Fruit fly (Drosophila melanogaster): ENCODE measurements around the gene CG4880.

CG4880 gene

dm6 chrX:16931994-16932819 is 45.6 kb downstream of the CG4880 start:
- no peak for TF ChIP-seq Snoo (tag; optimal IDR thresholded peaks at IDR 0.05)
- no peak for TF ChIP-seq CG13204 (GFP tag; optimal IDR thresholded peaks at IDR 0.05)
- no peak for TF ChIP-seq CG14655 (GFP tag; optimal IDR thresholded peaks at IDR 0.05)
- peak; percentile 17 for TF ChIP-seq CG9948 (tag; optimal IDR thresholded peaks at IDR 0.05)
- peak; percentile 23 for TF ChIP-seq CG8159 (tag; optimal IDR thresholded peaks at IDR 0.05)
- no peak for TF ChIP-seq CG8301 (tag; optimal IDR thresholded peaks at IDR 0.05)
- TF ChIP-seq Pif1B (GFP tag; optimal IDR thresholded peaks at IDR 0.05), result no peak
- no peak for TF ChIP-seq CG10348 (GFP tag; IDR thresholded peaks at IDR 0.05)
- no peak for TF ChIP-seq D1 (tag; optimal IDR thresholded peaks at IDR 0.05)
- TF ChIP-seq CG34367 (tag; optimal IDR thresholded peaks at IDR 0.05), result peak; percentile 29
- no peak for TF ChIP-seq CG4496 (GFP tag; IDR thresholded peaks at IDR 0.05)
- peak; percentile 29 for TF ChIP-seq CG17806 (tag; optimal IDR thresholded peaks at IDR 0.05)
- TF ChIP-seq Pif1A (GFP tag; optimal IDR thresholded peaks at IDR 0.05), result no peak
- TF ChIP-seq fd96Ca (GFP tag; IDR thresholded peaks at IDR 0.05), result no peak; the same call in 2 of the 3 replicates
- TF ChIP-seq CG12605 (GFP tag; IDR thresholded peaks at IDR 0.05), result no peak
- TF ChIP-seq CG15710 (tag; optimal IDR thresholded peaks at IDR 0.05), result peak; percentile 16
- TF ChIP-seq EcR (GFP tag; optimal IDR thresholded peaks at IDR 0.05), result no peak
- TF ChIP-seq rn (GFP tag; IDR thresholded peaks at IDR 0.05), result no peak
- TF ChIP-seq gl (tag; optimal IDR thresholded peaks at IDR 0.05), result no peak

dm6 chrX:16932820-16933386 is 46.3 kb downstream of the CG4880 start:
- TF ChIP-seq CG10348 (GFP tag; IDR thresholded peaks at IDR 0.05) (no peak), Pif1A (GFP tag; optimal IDR thresholded peaks at IDR 0.05) (peak; percentile 16), EcR (GFP tag; optimal IDR thresholded peaks at IDR 0.05) (no peak), CG15710 (tag; optimal IDR thresholded peaks at IDR 0.05) (peak; percentile 14), Snoo (tag; optimal IDR thresholded peaks at IDR 0.05) (no peak), fd96Ca (GFP tag; IDR thresholded peaks at IDR 0.05) (0 out of 3 replicates have a peak, but pooled peaks have one; percentile 15), CG12605 (GFP tag; IDR thresholded peaks at IDR 0.05) (no peak), D1 (tag; optimal IDR thresholded peaks at IDR 0.05) (no peak), gl (tag; optimal IDR thresholded peaks at IDR 0.05) (no peak), CG34367 (tag; optimal IDR thresholded peaks at IDR 0.05) (no peak), CG8159 (tag; optimal IDR thresholded peaks at IDR 0.05) (peak; percentile 12), CG9948 (tag; optimal IDR thresholded peaks at IDR 0.05) (peak; percentile 13), CG4496 (GFP tag; IDR thresholded peaks at IDR 0.05) (peak; percentile 57; the same call in 1 of the 3 replicates), rn (GFP tag; IDR thresholded peaks at IDR 0.05) (no peak), Ets98B (GFP tag; IDR thresholded peaks at IDR 0.05) (peak; percentile 38), CG17806 (tag; optimal IDR thresholded peaks at IDR 0.05) (peak; percentile 8), CG14655 (GFP tag; optimal IDR thresholded peaks at IDR 0.05) (no peak), Pif1B (GFP tag; optimal IDR thresholded peaks at IDR 0.05) (no peak), CG32121 (GFP tag; IDR thresholded peaks at IDR 0.05) (0 out of 2 replicates have a peak, but pooled peaks have one; percentile 22), CG8301 (tag; optimal IDR thresholded peaks at IDR 0.05) (peak; percentile 41), CG13204 (GFP tag; optimal IDR thresholded peaks at IDR 0.05) (no peak)

dm6 chrX:16934430-16934829 is 47.8 kb downstream of the CG4880 start:
- TF ChIP-seq CG9948 (tag; optimal IDR thresholded peaks at IDR 0.05), result no peak
- TF ChIP-seq CG15710 (tag; optimal IDR thresholded peaks at IDR 0.05), result no peak
- no peak for TF ChIP-seq EcR (GFP tag; optimal IDR thresholded peaks at IDR 0.05)
- no peak for TF ChIP-seq fd96Ca (GFP tag; IDR thresholded peaks at IDR 0.05)
- TF ChIP-seq D1 (tag; optimal IDR thresholded peaks at IDR 0.05), result no peak
- TF ChIP-seq CG8301 (tag; optimal IDR thresholded peaks at IDR 0.05), result no peak
- no peak for TF ChIP-seq rn (GFP tag; IDR thresholded peaks at IDR 0.05)
- TF ChIP-seq CG8159 (tag; optimal IDR thresholded peaks at IDR 0.05), result no peak
- no peak for TF ChIP-seq CG17806 (tag; optimal IDR thresholded peaks at IDR 0.05)
- no peak for TF ChIP-seq CG13204 (GFP tag; optimal IDR thresholded peaks at IDR 0.05)
- TF ChIP-seq Ets98B (GFP tag; IDR thresholded peaks at IDR 0.05), result no peak
- TF ChIP-seq Snoo (tag; optimal IDR thresholded peaks at IDR 0.05), result no peak
- no peak for TF ChIP-seq CG4496 (GFP tag; IDR thresholded peaks at IDR 0.05)

- TF ChIP-seq Snoo (tag; optimal IDR thresholded peaks at IDR 0.05), result no peak
- TF ChIP-seq fd96Ca (GFP tag; IDR thresholded peaks at IDR 0.05), result no peak
- TF ChIP-seq CG32121 (GFP tag; IDR thresholded peaks at IDR 0.05), result no peak
- no peak for TF ChIP-seq EcR (GFP tag; optimal IDR thresholded peaks at IDR 0.05)
- no peak for TF ChIP-seq CG8301 (tag; optimal IDR thresholded peaks at IDR 0.05)
- TF ChIP-seq Pif1A (GFP tag; optimal IDR thresholded peaks at IDR 0.05), result no peak
- TF ChIP-seq CG34367 (tag; optimal IDR thresholded peaks at IDR 0.05), result no peak
- TF ChIP-seq CG13204 (GFP tag; optimal IDR thresholded peaks at IDR 0.05), result no peak
- no peak for TF ChIP-seq CG9948 (tag; optimal IDR thresholded peaks at IDR 0.05)
- TF ChIP-seq rn (GFP tag; IDR thresholded peaks at IDR 0.05), result no peak
- no peak for TF ChIP-seq Pif1B (GFP tag; optimal IDR thresholded peaks at IDR 0.05)
- TF ChIP-seq CG14655 (GFP tag; optimal IDR thresholded peaks at IDR 0.05), result no peak
- TF ChIP-seq CG4496 (GFP tag; IDR thresholded peaks at IDR 0.05), result no peak
- TF ChIP-seq D1 (tag; optimal IDR thresholded peaks at IDR 0.05), result no peak
- no peak for TF ChIP-seq CG12605 (GFP tag; IDR thresholded peaks at IDR 0.05)
- no peak for TF ChIP-seq CG10348 (GFP tag; IDR thresholded peaks at IDR 0.05)
- TF ChIP-seq Ets98B (GFP tag; IDR thresholded peaks at IDR 0.05), result no peak
- no peak for TF ChIP-seq gl (tag; optimal IDR thresholded peaks at IDR 0.05)
- no peak for TF ChIP-seq CG8159 (tag; optimal IDR thresholded peaks at IDR 0.05)
Measured at dm6 chrX:16936689-16937088, 50.1 kb downstream of the CG4880 start.

All from whole organism, pupa.